Worm (Caenorhabditis elegans) whole organism, young adult: ENCODE data around the gene nhr-111.

Experiments used
- F10E7.11 ChIP-seq: sonication (generic microtip); optimal IDR thresholded peaks from 2 replicates; lab custom pipeline; 2017; ENCODE audit warnings: mild to moderate bottlenecking, missing genetic modification characterization, moderate library complexity, missing compliant biosample characterization
- F33H1.4 ChIP-seq: fragments of 200-800 bp; sonication (Bioruptor generic); IDR thresholded peaks from 2 replicates; pipeline ENCODE4 v1.3.6; 2022; ENCODE audit warnings: missing genetic modification reagents, missing genetic modification characterization, missing compliant biosample characterization
- F39B2.1 ChIP-seq: fragments of 200-800 bp; sonication (Bioruptor generic); IDR thresholded peaks from 2 replicates; pipeline ENCODE4 v1.3.6; 2022; ENCODE audit warnings: missing genetic modification reagents, missing genetic modification characterization, missing compliant biosample characterization
- F52B5.7 ChIP-seq: sonication (generic microtip); optimal IDR thresholded peaks from 2 replicates; lab custom pipeline; 2016; ENCODE audit warnings: mild to moderate bottlenecking, missing genetic modification characterization, missing compliant biosample characterization
- K11D2.4 ChIP-seq: fragments of 200-800 bp; sonication (Bioruptor generic); IDR thresholded peaks from 2 replicates; pipeline ENCODE4 v1.3.6; 2022; ENCODE audit warnings: missing genetic modification reagents, missing genetic modification characterization, missing compliant biosample characterization
- K12H6.12 ChIP-seq: fragments of 200-800 bp; sonication (Bioruptor generic); optimal IDR thresholded peaks from 2 replicates; lab custom pipeline; 2018; ENCODE audit warnings: mild to moderate bottlenecking, missing genetic modification characterization, missing compliant biosample characterization
- attf-3 ChIP-seq: fragments of 200-800 bp; sonication (Bioruptor generic); conservative IDR thresholded peaks from 2 replicates; pipeline ENCODE4 v1.3.6; 2022; ENCODE audit warnings: missing genetic modification reagents, missing genetic modification characterization, missing compliant biosample characterization
- attf-5 ChIP-seq: fragments of 200-800 bp; sonication (Bioruptor generic); optimal IDR thresholded peaks from 2 replicates; lab custom pipeline; 2018; ENCODE audit warnings: mild to moderate bottlenecking, missing genetic modification characterization, missing compliant biosample characterization
- ceh-79 ChIP-seq: sonication (generic microtip); optimal IDR thresholded peaks from 2 replicates; lab custom pipeline; 2017; ENCODE audit warnings: mild to moderate bottlenecking, missing genetic modification characterization, missing compliant biosample characterization
- die-1 ChIP-seq: sonication (generic microtip); optimal IDR thresholded peaks from 2 replicates; lab custom pipeline; 2016; ENCODE audit warnings: missing genotype, mild to moderate bottlenecking, missing genetic modification characterization, missing compliant biosample characterization
- egrh-3 ChIP-seq: fragments of 200-800 bp; sonication (Bioruptor generic); IDR thresholded peaks from 2 replicates; pipeline ENCODE4 v1.3.6; 2022; ENCODE audit warnings: missing genetic modification reagents, missing genetic modification characterization, missing compliant biosample characterization
- ekl-4 ChIP-seq: fragments of 200-800 bp; sonication (Bioruptor generic); IDR thresholded peaks from 2 replicates; pipeline ENCODE4 v1.3.6; 2022; ENCODE audit warnings: missing genetic modification reagents, missing genetic modification characterization, missing compliant biosample characterization
- gei-17 ChIP-seq: fragments of 200-800 bp; sonication (Bioruptor generic); optimal IDR thresholded peaks from 2 replicates; lab custom pipeline; 2018; ENCODE audit warnings: mild to moderate bottlenecking, missing genetic modification characterization, missing compliant biosample characterization
- hsf-1 ChIP-seq: fragments of 200-800 bp; sonication (Bioruptor generic); IDR thresholded peaks from 2 replicates; pipeline ENCODE4 v1.3.6; 2022; ENCODE audit warnings: missing genetic modification reagents, missing genetic modification characterization, missing compliant biosample characterization
- lin-35 ChIP-seq, 3 experiments: fragments of 150-350 bp in 2 of 3; sonication (generic microtip) in 1 of 3; optimal IDR thresholded peaks; 2 replicates each; lab custom pipeline; 2014 to 2018; ENCODE audit warnings: missing biosample characterization in 3 of 3, missing genetic modification characterization in 3 of 3, missing genetic modification reagents in 3 of 3
- lin-40 ChIP-seq: sonication (generic microtip); optimal IDR thresholded peaks from 2 replicates; lab custom pipeline; 2016; ENCODE audit warnings: missing genetic modification characterization, mild to moderate bottlenecking, missing compliant biosample characterization, missing genotype, missing genetic modification reagents
- lin-54 ChIP-seq: fragments of 200-800 bp; sonication (Bioruptor generic); optimal IDR thresholded peaks from 2 replicates; lab custom pipeline; 2018; ENCODE audit warnings: mild to moderate bottlenecking, missing genetic modification characterization, missing compliant biosample characterization
- lsy-27 ChIP-seq: sonication (generic microtip); optimal IDR thresholded peaks from 2 replicates; lab custom pipeline; 2017; ENCODE audit warnings: missing genetic modification characterization, mild to moderate bottlenecking, missing compliant biosample characterization, antibody characterized with exemption, missing genotype, borderline replicate concordance; ENCODE audit not compliant: insufficient read depth
- madf-8 ChIP-seq: fragments of 200-800 bp; sonication (Bioruptor generic); conservative IDR thresholded peaks from 2 replicates; pipeline ENCODE4 v1.3.6; 2022; ENCODE audit warnings: missing genetic modification reagents, missing genetic modification characterization, missing compliant biosample characterization
- mel-28 ChIP-seq: sonication (generic microtip); optimal IDR thresholded peaks from 2 replicates; lab custom pipeline; 2016; ENCODE audit warnings: borderline replicate concordance, mild to moderate bottlenecking, missing genetic modification characterization, missing compliant biosample characterization
- nfya-1 ChIP-seq: sonication (generic microtip); optimal IDR thresholded peaks from 2 replicates; lab custom pipeline; 2017; ENCODE audit warnings: antibody characterized with exemption, missing compliant biosample characterization, missing genetic modification characterization, borderline replicate concordance; ENCODE audit not compliant: insufficient read depth
- nfyb-1 ChIP-seq: fragments of 200-800 bp; sonication (Bioruptor generic); IDR thresholded peaks from 2 replicates; pipeline ENCODE4 v1.3.6; 2022; ENCODE audit warnings: missing genetic modification reagents, missing genetic modification characterization, missing compliant biosample characterization
- nhr-120 ChIP-seq: fragments of 200-800 bp; sonication (Bioruptor generic); IDR thresholded peaks from 2 replicates; pipeline ENCODE4 v1.3.6; 2022; ENCODE audit warnings: missing genetic modification characterization, missing compliant biosample characterization
- nhr-80 ChIP-seq: sonication (generic microtip); optimal IDR thresholded peaks from 2 replicates; lab custom pipeline; 2016; ENCODE audit warnings: missing genetic modification characterization, missing compliant biosample characterization
- rcor-1 ChIP-seq: fragments of 200-800 bp; sonication (Bioruptor generic); IDR thresholded peaks from 2 replicates; pipeline ENCODE4 v1.3.6; 2022; ENCODE audit warnings: missing genetic modification reagents, missing genetic modification characterization, missing compliant biosample characterization
- repo-1 ChIP-seq: sonication (generic microtip); optimal IDR thresholded peaks from 2 replicates; lab custom pipeline; 2017; ENCODE audit warnings: mild to moderate bottlenecking, missing genetic modification characterization, missing compliant biosample characterization
- sdz-38 ChIP-seq: sonication (generic microtip); optimal IDR thresholded peaks from 2 replicates; lab custom pipeline; 2016; ENCODE audit warnings: missing genotype, missing genetic modification characterization, missing compliant biosample characterization
- snpc-1.3 ChIP-seq: sonication (generic microtip); optimal IDR thresholded peaks from 2 replicates; lab custom pipeline; 2017; ENCODE audit warnings: missing genetic modification characterization, mild to moderate bottlenecking, missing compliant biosample characterization, antibody characterized with exemption, moderate library complexity, missing genotype, missing genetic modification reagents; ENCODE audit not compliant: insufficient read depth
- snpc-4 ChIP-seq, 5 experiments: fragments of 150-350 bp in 1 of 5; sonication (generic microtip) in 4 of 5; optimal IDR thresholded peaks; 2 replicates each; lab custom pipeline; 2014 to 2018; ENCODE audit warnings: missing genetic modification characterization in 5 of 5, missing biosample characterization in 3 of 5, antibody characterized with exemption in 2 of 5, mild to moderate bottlenecking in 2 of 5, missing compliant biosample characterization in 2 of 5, missing genotype in 2 of 5, moderate library complexity in 2 of 5, missing genetic modification reagents in 1 of 5
- somi-1 ChIP-seq: fragments of 200-800 bp; sonication (Bioruptor generic); optimal IDR thresholded peaks from 2 replicates; lab custom pipeline; 2018; ENCODE audit warnings: mild to moderate bottlenecking, missing genetic modification characterization, missing compliant biosample characterization
- unc-62 ChIP-seq: fragments of 150-350 bp; optimal IDR thresholded peaks from 2 replicates; lab custom pipeline; 2014; ENCODE audit warnings: missing biosample characterization, missing genetic modification reagents, missing genetic modification characterization
- ztf-22 ChIP-seq: fragments of 200-800 bp; sonication (Bioruptor generic); optimal IDR thresholded peaks from 2 replicates; lab custom pipeline; 2018; ENCODE audit warnings: mild to moderate bottlenecking, missing genetic modification characterization, moderate library complexity, missing compliant biosample characterization
- ztf-26 ChIP-seq: sonication (generic microtip); optimal IDR thresholded peaks from 2 replicates; lab custom pipeline; 2017; ENCODE audit warnings: missing genetic modification characterization, missing compliant biosample characterization
- ztf-28 ChIP-seq: fragments of 200-800 bp; sonication (Bioruptor generic); IDR thresholded peaks from 2 replicates; pipeline ENCODE4 v1.3.6; 2022; ENCODE audit warnings: missing genetic modification reagents, missing genetic modification characterization, missing compliant biosample characterization

The nhr-111 gene

ce11 chrV:16148805-16149204 lies 24.2 kb upstream of the nhr-111 start, which contains the start of gene F10A3.4:
Gene F10A3.4 (plus strand): TSS chrV:16149105.
- TF ChIP-seq hsf-1: no peak

ce11 chrV:16145009-16145408 lies 20.4 kb upstream of the nhr-111 start:
- TF ChIP-seq madf-8 (GFP tag; lab: Robert Waterston, UW): no peak
- TF ChIP-seq egrh-3: no peak
- no peak for TF ChIP-seq ztf-28
- TF ChIP-seq lin-35 (GFP tag; optimal IDR thresholded peaks at IDR 0.05; lab: Kevin White, UChicago): no peak
- no peak for TF ChIP-seq lsy-27 (tag; lab: Kevin White, UChicago)
- TF ChIP-seq mel-28 (tag; lab: Kevin White, UChicago): no peak
- TF ChIP-seq nhr-120 (GFP tag; lab: Robert Waterston, UW): no peak
- TF ChIP-seq F10E7.11: no peak
- TF ChIP-seq rcor-1 (GFP tag; lab: Robert Waterston, UW): no peak
- no peak for TF ChIP-seq somi-1 (GFP tag; lab: Kevin White, UChicago)
- TF ChIP-seq attf-5 (GFP tag; lab: Kevin White, UChicago): no peak

- no peak for TF ChIP-seq die-1
- no peak for TF ChIP-seq K12H6.12 (tag; lab: Kevin White, UChicago)
- no peak for TF ChIP-seq ztf-26 (tag; lab: Kevin White, UChicago)
- TF ChIP-seq nhr-80: peak; percentile 61
These were observed 18.5 kb upstream of the nhr-111 start, which contains the start of gene fbxa-88 for ce11 chrV:16143066-16143581. Gene fbxa-88 (minus strand): TSS chrV:16143116.

ce11 chrV:16142371-16142770 lies 17.7 kb upstream of the nhr-111 start, which contains the start of gene fbxa-18:
Gene fbxa-18 (plus strand): TSS chrV:16142671.
- TF ChIP-seq ztf-26 (tag; lab: Kevin White, UChicago) (no peak), F39B2.1 (GFP tag; lab: Robert Waterston, UW) (no peak), somi-1 (GFP tag; lab: Kevin White, UChicago) (no peak), repo-1 (tag; lab: Kevin White, UChicago) (no peak), lin-54 (GFP tag; lab: Kevin White, UChicago) (no peak), hsf-1 (no peak), ztf-22 (no peak), ceh-79 (tag; lab: Kevin White, UChicago) (no peak)

ce11 chrV:16141071-16141470 lies 16.4 kb upstream of the nhr-111 start, which contains the start of gene clc-32:
Gene clc-32 (minus strand): TSS chrV:16141171.
- TF ChIP-seq K12H6.12 (tag; lab: Kevin White, UChicago): no peak

ce11 chrV:16139529-16139928 lies 14.9 kb upstream of the nhr-111 start, which contains the start of gene clc-11:
Gene clc-11 (minus strand): TSS chrV:16139629.
- TF ChIP-seq attf-3 (GFP tag; lab: Robert Waterston, UW): no peak
- TF ChIP-seq K11D2.4 (GFP tag; lab: Robert Waterston, UW): no peak
- TF ChIP-seq nfyb-1: no peak
- TF ChIP-seq snpc-1.3: no peak
- TF ChIP-seq ekl-4 (GFP tag; lab: Robert Waterston, UW): no peak
- no peak for TF ChIP-seq snpc-4 (GFP tag; optimal IDR thresholded peaks at IDR 0.05; lab: Kevin White, UChicago)
- no peak for TF ChIP-seq snpc-4 (tag; optimal IDR thresholded peaks at IDR 0.05; lab: Kevin White, UChicago)
- TF ChIP-seq sdz-38: no peak
- TF ChIP-seq F52B5.7 (tag; lab: Kevin White, UChicago): no peak
- no peak for TF ChIP-seq ztf-26 (tag; lab: Kevin White, UChicago)
- no peak for TF ChIP-seq lin-40 (tag; lab: Kevin White, UChicago)
- TF ChIP-seq egrh-3: no peak
- no peak for TF ChIP-seq F33H1.4
- no peak for TF ChIP-seq unc-62 (GFP tag; lab: Kevin White, UChicago)
- TF ChIP-seq nfya-1 (tag; lab: Kevin White, UChicago): no peak
- TF ChIP-seq attf-5 (GFP tag; lab: Kevin White, UChicago): no peak
- TF ChIP-seq gei-17 (GFP tag; lab: Kevin White, UChicago): no peak
- TF ChIP-seq, all 124 proteins: peak for 0
